Worm (Caenorhabditis elegans) whole organism, early embryonic: ENCODE results near the gene C01F6.14.

Experiments used
- B0310.2 ChIP-seq: sonication (generic microtip); optimal IDR thresholded peaks from 2 replicates; lab custom pipeline; 2016; ENCODE audit warnings: mild to moderate bottlenecking, missing genetic modification characterization, missing compliant biosample characterization
- ama-1 ChIP-seq: fragments of 150-350 bp; optimal IDR thresholded peaks from 2 replicates; lab custom pipeline; 2014
- sea-1 ChIP-seq: fragments of 200-800 bp; sonication (Bioruptor generic); conservative IDR thresholded peaks from 2 replicates; pipeline ENCODE4 v1.3.6; 2022; ENCODE audit warnings: missing genetic modification characterization, missing compliant biosample characterization
- tbx-37 ChIP-seq: fragments of 200-800 bp; sonication (Bioruptor generic); conservative IDR thresholded peaks from 2 replicates; pipeline ENCODE4 v1.3.6; 2022; ENCODE audit warnings: missing genetic modification reagents, missing genetic modification characterization, missing compliant biosample characterization

DNA sequence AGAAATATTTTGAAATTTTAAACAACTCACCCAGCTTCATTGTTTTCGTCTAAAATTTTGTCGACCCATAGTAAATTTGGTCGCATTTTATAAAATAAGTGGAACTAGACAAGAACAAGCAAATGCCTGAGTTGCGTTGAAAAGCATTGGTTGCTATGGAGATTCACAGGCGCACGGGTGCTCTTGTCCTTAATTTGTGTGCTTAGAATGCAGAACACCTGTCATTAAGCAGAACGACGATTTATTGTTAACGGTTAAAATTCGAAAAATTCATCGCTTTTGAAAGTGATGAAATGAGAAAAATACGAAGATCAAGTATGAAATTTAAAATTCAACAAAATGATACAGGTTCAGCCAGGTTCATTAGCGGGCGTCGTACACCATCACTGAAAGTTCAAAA is 42.2 kb upstream of the C01F6.14 start, which contains the start of gene daf-10:
- no peak for TF ChIP-seq tbx-37 (GFP tag; lab: Robert Waterston, UW)
- no peak for TF ChIP-seq ama-1 (lab: Kevin White, UChicago)
- TF ChIP-seq sea-1 (GFP tag; lab: Robert Waterston, UW): no peak
- no peak for TF ChIP-seq B0310.2
